Fruit fly (Drosophila melanogaster) whole organism, embryonic: Measurements from ENCODE around the gene Spec2.

Experiments used
- Adf1 ChIP-seq: fragments of 200-800 bp; sonication (Bioruptor generic); IDR thresholded peaks from 2 replicates; pipeline ENCODE4 v1.3.6; 2022; ENCODE audit warnings: missing biosample characterization, missing genetic modification characterization
- Antp ChIP-seq: fragments of 200-800 bp; sonication (Bioruptor generic); optimal IDR thresholded peaks from 3 replicates; lab custom pipeline; 2016; ENCODE audit warnings: missing biosample characterization, missing genetic modification characterization
- C15 ChIP-seq: fragments of 200-800 bp; sonication (Bioruptor generic); IDR thresholded peaks from 3 replicates; pipeline ENCODE4 v1.3.6; 2022; ENCODE audit warnings: missing biosample characterization, missing genetic modification characterization
- CG12391 ChIP-seq: fragments of 200-800 bp; sonication (Bioruptor generic); optimal IDR thresholded peaks from 3 replicates; lab custom pipeline; 2018; ENCODE audit warnings: missing biosample characterization, mild to moderate bottlenecking, missing genetic modification characterization, moderate library complexity
- CG12744 ChIP-seq: fragments of 200-800 bp; sonication (Bioruptor generic); optimal IDR thresholded peaks from 2 replicates; lab custom pipeline; 2016; ENCODE audit warnings: missing biosample characterization, missing genetic modification characterization
- CG14014 ChIP-seq: fragments of 200-800 bp; sonication (Bioruptor generic); IDR thresholded peaks from 2 replicates; pipeline ENCODE4 v1.3.6; 2022; ENCODE audit warnings: missing biosample characterization, missing genetic modification characterization
- CG17186 ChIP-seq: fragments of 200-800 bp; sonication (Bioruptor generic); optimal IDR thresholded peaks from 3 replicates; lab custom pipeline; 2017; ENCODE audit warnings: missing biosample characterization, missing genetic modification reagents, missing genetic modification characterization
- CG18011 ChIP-seq: fragments of 200-800 bp; sonication (Bioruptor generic); optimal IDR thresholded peaks from 2 replicates; lab custom pipeline; 2017; ENCODE audit warnings: missing biosample characterization, missing genetic modification characterization, mild to moderate bottlenecking, moderate library complexity, missing genotype
- CG2678 ChIP-seq: fragments of 200-800 bp; sonication (Bioruptor generic); optimal IDR thresholded peaks from 3 replicates; lab custom pipeline; 2019; ENCODE audit warnings: missing biosample characterization, mild to moderate bottlenecking, missing genetic modification characterization, moderate library complexity
- CG32532 ChIP-seq: fragments of 200-800 bp; sonication (Bioruptor generic); IDR thresholded peaks from 2 replicates; pipeline ENCODE4 v1.3.6; 2022; ENCODE audit warnings: missing biosample characterization, missing genetic modification characterization
- CG33213 ChIP-seq: fragments of 200-800 bp; sonication (Bioruptor generic); optimal IDR thresholded peaks from 3 replicates; lab custom pipeline; 2016; ENCODE audit warnings: missing biosample characterization, missing genetic modification characterization
- CG34422 ChIP-seq: fragments of 200-800 bp; sonication (Bioruptor generic); IDR thresholded peaks from 3 replicates; pipeline ENCODE4 v1.3.6; 2022; ENCODE audit warnings: missing biosample characterization, missing genetic modification characterization
- CG4360 ChIP-seq: fragments of 200-800 bp; sonication (Bioruptor generic); IDR thresholded peaks from 2 replicates; pipeline ENCODE4 v1.3.6; 2022; ENCODE audit warnings: missing biosample characterization, missing genetic modification characterization
- CG4617 ChIP-seq: fragments of 200-800 bp; sonication (Bioruptor generic); optimal IDR thresholded peaks from 3 replicates; lab custom pipeline; 2016; ENCODE audit warnings: missing biosample characterization, missing genetic modification characterization, borderline replicate concordance
- CG6765 ChIP-seq: fragments of 200-800 bp; sonication (Bioruptor generic); optimal IDR thresholded peaks from 3 replicates; lab custom pipeline; 2017; ENCODE audit warnings: missing biosample characterization, mild to moderate bottlenecking, missing genetic modification characterization
- CG6791 ChIP-seq: fragments of 200-800 bp; sonication (Bioruptor generic); IDR thresholded peaks from 3 replicates; pipeline ENCODE4 v1.3.6; 2022; ENCODE audit warnings: missing biosample characterization, missing genetic modification characterization; ENCODE audit not compliant: partially characterized antibody
- CG8290 ChIP-seq, 3 experiments: fragments of 200-800 bp; sonication (Bioruptor generic); optimal IDR thresholded peaks; 2 replicates each; lab custom pipeline; 2016 to 2019; ENCODE audit warnings: missing biosample characterization in 3 of 3, missing genetic modification characterization in 3 of 3, mild to moderate bottlenecking in 2 of 3, moderate library complexity in 1 of 3
- Doc2 ChIP-seq: fragments of 200-800 bp; sonication (Bioruptor generic); IDR thresholded peaks from 2 replicates; pipeline ENCODE4 v1.3.6; 2022; ENCODE audit warnings: missing biosample characterization, missing genetic modification characterization
- E2f1 ChIP-seq: fragments of 200-800 bp; sonication (Bioruptor generic); IDR thresholded peaks from 2 replicates; pipeline ENCODE4 v1.3.6; 2022; ENCODE audit warnings: missing biosample characterization, missing genetic modification characterization
- Eip74EF ChIP-seq, 2 experiments: fragments of 200-800 bp in 1 of 2; fragments of >200 bp in 1 of 2; sonication (Bioruptor generic) in 1 of 2; optimal IDR thresholded peaks; 2 replicates each; lab custom pipeline; 2017 to 2019; ENCODE audit warnings: missing biosample characterization in 2 of 2, missing genetic modification characterization in 2 of 2, mild to moderate bottlenecking in 1 of 2, moderate library complexity in 1 of 2
- Fer1 ChIP-seq: fragments of 200-800 bp; sonication (Bioruptor generic); optimal IDR thresholded peaks from 2 replicates; lab custom pipeline; 2017; ENCODE audit warnings: missing biosample characterization, mild to moderate bottlenecking, missing genetic modification characterization
- Hmx ChIP-seq: fragments of 200-800 bp; sonication (Bioruptor generic); optimal IDR thresholded peaks from 2 replicates; lab custom pipeline; 2016; ENCODE audit warnings: missing biosample characterization, missing genetic modification characterization
- Hr39 ChIP-seq: fragments of >200 bp; optimal IDR thresholded peaks from 2 replicates; lab custom pipeline; 2017
- Meics ChIP-seq: fragments of 200-800 bp; sonication (Bioruptor generic); optimal IDR thresholded peaks from 2 replicates; lab custom pipeline; 2017; ENCODE audit warnings: missing biosample characterization, mild to moderate bottlenecking, missing genetic modification characterization
- Nf-YB ChIP-seq: fragments of 200-800 bp; sonication (Bioruptor generic); optimal IDR thresholded peaks from 3 replicates; lab custom pipeline; 2019; ENCODE audit warnings: missing biosample characterization, mild to moderate bottlenecking, missing genetic modification characterization, moderate library complexity
- Opbp ChIP-seq: fragments of 200-800 bp; sonication (Bioruptor generic); IDR thresholded peaks from 3 replicates; pipeline ENCODE4 v1.3.6; 2022; ENCODE audit warnings: missing biosample characterization, missing genetic modification characterization; ENCODE audit not compliant: partially characterized antibody
- Pdp1 ChIP-seq, 2 experiments: fragments of 200-800 bp; sonication (Bioruptor generic); optimal IDR thresholded peaks; 3 replicates each; lab custom pipeline; 2016; ENCODE audit warnings: missing biosample characterization in 2 of 2, missing genetic modification characterization in 2 of 2, mild to moderate bottlenecking in 1 of 2, moderate library complexity in 1 of 2
- Spps ChIP-seq: fragments of 200-800 bp; sonication (Bioruptor generic); optimal IDR thresholded peaks from 2 replicates; lab custom pipeline; 2018; ENCODE audit warnings: missing biosample characterization, mild to moderate bottlenecking, missing genetic modification characterization
- Vsx1 ChIP-seq: fragments of 200-800 bp; sonication (Bioruptor generic); optimal IDR thresholded peaks from 2 replicates; lab custom pipeline; 2017; ENCODE audit warnings: missing biosample characterization, mild to moderate bottlenecking, missing genetic modification characterization, missing genetic modification reagents
- chinmo ChIP-seq: fragments of 200-800 bp; sonication (Bioruptor generic); IDR thresholded peaks from 4 replicates; pipeline ENCODE4 v1.3.6; 2022; ENCODE audit warnings: missing biosample characterization, missing genetic modification characterization; ENCODE audit not compliant: partially characterized antibody
- dmrt99B ChIP-seq: fragments of 200-800 bp; sonication (Bioruptor generic); optimal IDR thresholded peaks from 2 replicates; lab custom pipeline; 2018; ENCODE audit warnings: missing biosample characterization, mild to moderate bottlenecking, missing genetic modification characterization, moderate library complexity
- fru ChIP-seq: fragments of >200 bp; optimal IDR thresholded peaks from 2 replicates; lab custom pipeline; 2017
- gsb-n ChIP-seq: fragments of 200-800 bp; sonication (Bioruptor generic); optimal IDR thresholded peaks from 3 replicates; lab custom pipeline; 2018; ENCODE audit warnings: missing biosample characterization, mild to moderate bottlenecking, missing genetic modification characterization
- hbn ChIP-seq: fragments of 200-800 bp; sonication (Bioruptor generic); IDR thresholded peaks from 2 replicates; pipeline ENCODE4 v1.3.6; 2022; ENCODE audit warnings: missing biosample characterization, missing genetic modification characterization; ENCODE audit not compliant: partially characterized antibody
- mld ChIP-seq: fragments of 200-800 bp; sonication (Bioruptor generic); IDR thresholded peaks from 3 replicates; pipeline ENCODE4 v1.3.6; 2022; ENCODE audit warnings: missing biosample characterization, missing genetic modification characterization; ENCODE audit not compliant: partially characterized antibody
- onecut ChIP-seq: fragments of 200-800 bp; sonication (Bioruptor generic); IDR thresholded peaks from 2 replicates; pipeline ENCODE4 v1.3.6; 2022; ENCODE audit warnings: missing biosample characterization, missing genetic modification characterization
- pho ChIP-seq: fragments of 200-800 bp; sonication (Bioruptor generic); optimal IDR thresholded peaks from 2 replicates; lab custom pipeline; 2016; ENCODE audit warnings: missing biosample characterization, missing genetic modification characterization
- phol ChIP-seq: fragments of 200-800 bp; sonication (Bioruptor generic); optimal IDR thresholded peaks from 3 replicates; lab custom pipeline; 2018; ENCODE audit warnings: missing biosample characterization, mild to moderate bottlenecking, missing genetic modification characterization, moderate library complexity
- pros ChIP-seq: fragments of 200-800 bp; sonication (Bioruptor generic); optimal IDR thresholded peaks from 3 replicates; lab custom pipeline; 2019; ENCODE audit warnings: missing biosample characterization, mild to moderate bottlenecking, missing genetic modification characterization, moderate library complexity
- schlank ChIP-seq: fragments of 200-800 bp; sonication (Bioruptor generic); optimal IDR thresholded peaks from 2 replicates; lab custom pipeline; 2018; ENCODE audit warnings: missing biosample characterization, mild to moderate bottlenecking, missing genetic modification characterization
- sd ChIP-seq: fragments of 200-800 bp; sonication (Bioruptor generic); optimal IDR thresholded peaks from 3 replicates; lab custom pipeline; 2018; ENCODE audit warnings: missing biosample characterization, mild to moderate bottlenecking, missing genetic modification characterization, moderate library complexity
- slbo ChIP-seq: fragments of 200-800 bp; sonication (Bioruptor generic); IDR thresholded peaks from 2 replicates; pipeline ENCODE4 v1.3.6; 2022; ENCODE audit warnings: missing biosample characterization, missing genetic modification characterization
- twi ChIP-seq: fragments of 200-800 bp; optimal IDR thresholded peaks from 2 replicates; lab custom pipeline; 2019; ENCODE audit warnings: missing biosample characterization, mild to moderate bottlenecking, missing genetic modification characterization, moderate library complexity
- vvl ChIP-seq: fragments of 200-800 bp; sonication (Bioruptor generic); IDR thresholded peaks from 2 replicates; pipeline ENCODE4 v1.3.6; 2022; ENCODE audit warnings: missing biosample characterization, missing genetic modification characterization
- wek ChIP-seq: fragments of 200-800 bp; sonication (Bioruptor generic); optimal IDR thresholded peaks from 3 replicates; lab custom pipeline; 2018; ENCODE audit warnings: missing biosample characterization, mild to moderate bottlenecking, missing genetic modification characterization, moderate library complexity
- zen2 ChIP-seq: fragments of 200-800 bp; sonication (Bioruptor generic); IDR thresholded peaks from 3 replicates; pipeline ENCODE4 v1.3.6; 2022; ENCODE audit warnings: missing biosample characterization, missing genetic modification characterization; ENCODE audit not compliant: partially characterized antibody
- zfh1 ChIP-seq: fragments of 200-800 bp; sonication (Bioruptor generic); IDR thresholded peaks from 3 replicates; pipeline ENCODE4 v1.3.6; 2022; ENCODE audit warnings: missing biosample characterization, missing genetic modification characterization

The Spec2 gene

dm6 chr3R:5658984-5659802 is 35.3 kb upstream of the Spec2 start (continued):
- TF ChIP-seq CG32532 (GFP tag; lab: Robert Waterston, UW) (peak; percentile 53), Meics (GFP tag; lab: Kevin White, UChicago) (peak; percentile 49), zen2 (GFP tag; lab: Robert Waterston, UW) (no peak; the same call in 2 of the 3 replicates), phol (tag; lab: Kevin White, UChicago) (peak; percentile 87), Hmx (no peak), wek (GFP tag; lab: Kevin White, UChicago) (no peak), CG2678 (tag; lab: Kevin White, UChicago) (no peak), Fer1 (GFP tag; lab: Kevin White, UChicago) (peak; percentile 6), chinmo (GFP tag; lab: Robert Waterston, UW) (0 out of 4 replicates have a peak, but pooled peaks have one; percentile 23), CG12744 (GFP tag; lab: Kevin White, UChicago) (no peak), twi (tag; lab: Kevin White, UChicago) (no peak), CG12391 (tag; lab: Kevin White, UChicago) (no peak), sd (no peak), zfh1 (GFP tag; lab: Robert Waterston, UW) (0 out of 3 replicates have a peak, but pooled peaks have one; percentile 43), gsb-n (tag; lab: Kevin White, UChicago) (no peak), CG34422 (GFP tag; lab: Robert Waterston, UW) (peak; percentile 20; the same call in 1 of the 3 replicates), vvl (GFP tag; lab: Robert Waterston, UW) (peak; percentile 31; the same call in 1 of the 2 replicates), onecut (no peak), Hr39 (lab: Kevin White, UChicago) (no peak), C15 (GFP tag; lab: Robert Waterston, UW) (no peak), Opbp (GFP tag; lab: Robert Waterston, UW) (0 out of 3 replicates have a peak, but pooled peaks have one; percentile 25), CG17186 (GFP tag; lab: Kevin White, UChicago) (no peak), CG33213 (GFP tag; lab: Kevin White, UChicago) (no peak), Adf1 (peak; percentile 40; the same call in 1 of the 2 replicates), Vsx1 (GFP tag; lab: Kevin White, UChicago) (no peak), slbo (peak; percentile 35; the same call in 1 of the 2 replicates), hbn (GFP tag; lab: Robert Waterston, UW) (no peak), Doc2 (GFP tag; lab: Robert Waterston, UW) (no peak), Eip74EF (GFP tag; optimal IDR thresholded peaks at IDR 0.05; lab: Kevin White, UChicago) (peak in 1 of 2 experiments; percentile 15), CG6765 (no peak), CG8290 (GFP tag; optimal IDR thresholded peaks at IDR 0.05; lab: Kevin White, UChicago) (no peak), CG8290 (tag; optimal IDR thresholded peaks at IDR 0.05; lab: Kevin White, UChicago) (peak in 1 of 2 experiments; percentile 30), CG4617 (no peak), pros (GFP tag; lab: Kevin White, UChicago) (no peak), CG4360 (GFP tag; lab: Robert Waterston, UW) (peak; percentile 46; the same call in 1 of the 2 replicates), Antp (peak; percentile 3), CG14014 (GFP tag; lab: Robert Waterston, UW) (no peak), E2f1 (GFP tag; lab: Robert Waterston, UW) (peak; percentile 24; the same call in 1 of the 2 replicates), CG6791 (GFP tag; lab: Robert Waterston, UW) (no peak), Pdp1 (GFP tag; optimal IDR thresholded peaks at IDR 0.05; lab: Kevin White, UChicago) (peak in 1 of 2 experiments; percentile 97), pho (GFP tag; lab: Kevin White, UChicago) (no peak), dmrt99B (no peak), schlank (tag; lab: Kevin White, UChicago) (no peak), Nf-YB (GFP tag; lab: Kevin White, UChicago) (no peak), CG18011 (GFP tag; lab: Kevin White, UChicago) (peak; percentile 2), mld (peak; percentile 37; the same call in 1 of the 3 replicates), fru (lab: Kevin White, UChicago) (no peak), Spps (tag; lab: Kevin White, UChicago) (no peak)
